Fruit fly (Drosophila melanogaster) whole organism, prepupa: ENCODE measurements around the gene bys.

Experiments
- CG10631 ChIP-seq: fragments of 200-800 bp; sonication (Bioruptor generic); optimal IDR thresholded peaks from 2 replicates; lab custom pipeline; 2016; ENCODE audit warnings: missing biosample characterization, missing genetic modification characterization
- CG11294 ChIP-seq: fragments of 200-800 bp; sonication (Bioruptor generic); IDR thresholded peaks from 2 replicates; pipeline ENCODE4 v1.3.6; 2022; ENCODE audit warnings: missing biosample characterization, missing genetic modification characterization
- CG11762 ChIP-seq: fragments of 200-800 bp; sonication (Bioruptor generic); optimal IDR thresholded peaks from 3 replicates; lab custom pipeline; 2016; ENCODE audit warnings: missing biosample characterization, missing genetic modification characterization; ENCODE audit not compliant: insufficient read depth
- CG11902 ChIP-seq: fragments of 200-800 bp; sonication (Bioruptor generic); optimal IDR thresholded peaks from 3 replicates; lab custom pipeline; 2016; ENCODE audit warnings: missing biosample characterization, missing genetic modification characterization
- CG15336 ChIP-seq: fragments of 200-800 bp; sonication (Bioruptor generic); IDR thresholded peaks from 2 replicates; pipeline ENCODE4 v1.3.6; 2022; ENCODE audit warnings: missing biosample characterization, missing genetic modification characterization
- CG3032 ChIP-seq: fragments of 200-800 bp; optimal IDR thresholded peaks from 2 replicates; lab custom pipeline; 2019; ENCODE audit warnings: missing biosample characterization, mild to moderate bottlenecking, missing genetic modification characterization, moderate library complexity
- CG32006 ChIP-seq: fragments of 200-800 bp; sonication (Bioruptor generic); optimal IDR thresholded peaks from 3 replicates; lab custom pipeline; 2017; ENCODE audit warnings: missing biosample characterization, mild to moderate bottlenecking, missing genetic modification characterization
- CG34406 ChIP-seq: fragments of 200-800 bp; sonication (Bioruptor generic); optimal IDR thresholded peaks from 3 replicates; lab custom pipeline; 2016; ENCODE audit warnings: missing biosample characterization, missing genetic modification characterization
- CG4318 ChIP-seq: fragments of 200-800 bp; sonication (Bioruptor generic); optimal IDR thresholded peaks from 3 replicates; lab custom pipeline; 2017; ENCODE audit warnings: missing biosample characterization, mild to moderate bottlenecking, missing genetic modification characterization
- CG6163 ChIP-seq: fragments of 200-800 bp; sonication (Bioruptor generic); IDR thresholded peaks from 3 replicates; pipeline ENCODE4 v1.3.6; 2022; ENCODE audit warnings: missing biosample characterization, missing genetic modification characterization
- CG6276 ChIP-seq: fragments of 200-800 bp; sonication (Bioruptor generic); optimal IDR thresholded peaks from 2 replicates; lab custom pipeline; 2017; ENCODE audit warnings: missing biosample characterization, mild to moderate bottlenecking, missing genetic modification characterization
- CG6792 ChIP-seq: fragments of 200-800 bp; sonication (Bioruptor generic); optimal IDR thresholded peaks from 3 replicates; lab custom pipeline; 2016; ENCODE audit warnings: missing biosample characterization, missing genetic modification characterization
- CG6808 ChIP-seq: fragments of 200-800 bp; sonication (Bioruptor generic); optimal IDR thresholded peaks from 3 replicates; lab custom pipeline; 2017; ENCODE audit warnings: missing biosample characterization, missing genetic modification characterization, mild to moderate bottlenecking, moderate library complexity, missing genetic modification reagents
- CG6854 ChIP-seq: fragments of 200-800 bp; sonication (Bioruptor generic); optimal IDR thresholded peaks from 2 replicates; lab custom pipeline; 2017; ENCODE audit warnings: missing biosample characterization, mild to moderate bottlenecking, missing genetic modification characterization
- CG8319 ChIP-seq: fragments of 200-800 bp; sonication (Bioruptor generic); optimal IDR thresholded peaks from 3 replicates; lab custom pipeline; 2016; ENCODE audit warnings: missing biosample characterization, missing genetic modification characterization
- CG8632 ChIP-seq: fragments of 200-800 bp; sonication (Bioruptor generic); optimal IDR thresholded peaks from 3 replicates; lab custom pipeline; 2016; ENCODE audit warnings: missing biosample characterization, missing genetic modification characterization
- CG9139 ChIP-seq: fragments of 200-800 bp; sonication (Bioruptor generic); optimal IDR thresholded peaks from 3 replicates; lab custom pipeline; 2017; ENCODE audit warnings: missing biosample characterization, mild to moderate bottlenecking, missing genetic modification characterization
- Eip75B ChIP-seq: fragments of 200-800 bp; sonication (Bioruptor generic); optimal IDR thresholded peaks from 3 replicates; lab custom pipeline; 2016; ENCODE audit warnings: missing biosample characterization, missing genetic modification characterization
- Eip78C ChIP-seq: fragments of 200-800 bp; sonication (Bioruptor generic); peaks from one replicate; lab custom pipeline; 2016; ENCODE audit warnings: missing biosample characterization, missing genetic modification characterization
- Eip93F ChIP-seq: fragments of 200-800 bp; sonication (Bioruptor generic); optimal IDR thresholded peaks from 2 replicates; lab custom pipeline; 2016; ENCODE audit warnings: missing biosample characterization, mild to moderate bottlenecking, missing genetic modification characterization
- Ets21C ChIP-seq: fragments of 200-800 bp; sonication (Bioruptor generic); optimal IDR thresholded peaks from 3 replicates; lab custom pipeline; 2016; ENCODE audit warnings: missing biosample characterization, missing genetic modification characterization
- Gug ChIP-seq: fragments of 200-800 bp; sonication (Bioruptor generic); IDR thresholded peaks from 2 replicates; pipeline ENCODE4 v1.3.6; 2022; ENCODE audit warnings: missing biosample characterization, missing genetic modification characterization
- Hr38 ChIP-seq: sonication (Bioruptor generic); optimal IDR thresholded peaks from 2 replicates; lab custom pipeline; 2016; ENCODE audit warnings: missing biosample characterization, missing genetic modification characterization
- Hr39 ChIP-seq: fragments of 200-800 bp; sonication (Bioruptor generic); optimal IDR thresholded peaks from 2 replicates; lab custom pipeline; 2016; ENCODE audit warnings: missing biosample characterization, missing genetic modification characterization
- Lpt ChIP-seq: fragments of 200-800 bp; sonication (Bioruptor generic); optimal IDR thresholded peaks from 3 replicates; lab custom pipeline; 2016; ENCODE audit warnings: missing biosample characterization, missing genetic modification characterization
- Met ChIP-seq: fragments of 200-800 bp; sonication (Bioruptor generic); optimal IDR thresholded peaks from 3 replicates; lab custom pipeline; 2016; ENCODE audit warnings: missing biosample characterization, missing genetic modification characterization
- Smox ChIP-seq: fragments of 200-800 bp; sonication (Bioruptor generic); optimal IDR thresholded peaks from 3 replicates; lab custom pipeline; 2016; ENCODE audit warnings: missing biosample characterization, missing genetic modification characterization
- Sox14 ChIP-seq: fragments of 200-800 bp; sonication (Bioruptor generic); optimal IDR thresholded peaks from 3 replicates; lab custom pipeline; 2016; ENCODE audit warnings: missing biosample characterization, missing genetic modification characterization
- achi ChIP-seq: fragments of 200-800 bp; sonication (Bioruptor generic); optimal IDR thresholded peaks from 3 replicates; lab custom pipeline; 2016; ENCODE audit warnings: missing biosample characterization, missing genetic modification characterization
- acj6 ChIP-seq: fragments of 200-800 bp; sonication (Bioruptor generic); optimal IDR thresholded peaks from 3 replicates; lab custom pipeline; 2016; ENCODE audit warnings: missing biosample characterization, missing genetic modification characterization
- cyc ChIP-seq: fragments of 200-800 bp; sonication (Bioruptor generic); optimal IDR thresholded peaks from 3 replicates; lab custom pipeline; 2016; ENCODE audit warnings: missing biosample characterization, missing genetic modification characterization
- dac ChIP-seq: fragments of 200-800 bp; sonication (Bioruptor generic); optimal IDR thresholded peaks from 2 replicates; lab custom pipeline; 2017; ENCODE audit warnings: missing biosample characterization, mild to moderate bottlenecking, missing genetic modification characterization
- dsx ChIP-seq: fragments of 200-800 bp; optimal IDR thresholded peaks from 3 replicates; lab custom pipeline; 2019; ENCODE audit warnings: missing biosample characterization, mild to moderate bottlenecking, missing genetic modification characterization, moderate library complexity; ENCODE audit not compliant: poor library complexity, severe bottlenecking
- eg ChIP-seq: fragments of 200-800 bp; sonication (Bioruptor generic); IDR thresholded peaks from 3 replicates; pipeline ENCODE4 v1.3.6; 2022; ENCODE audit warnings: missing biosample characterization, missing genetic modification characterization
- esn ChIP-seq: fragments of 200-800 bp; sonication (Bioruptor generic); optimal IDR thresholded peaks from 2 replicates; lab custom pipeline; 2016; ENCODE audit warnings: missing biosample characterization, mild to moderate bottlenecking, missing genetic modification characterization, moderate library complexity
- fd85E ChIP-seq: fragments of 200-800 bp; sonication (Bioruptor generic); optimal IDR thresholded peaks from 3 replicates; lab custom pipeline; 2016; ENCODE audit warnings: missing biosample characterization, missing genetic modification characterization
- fkh ChIP-seq: fragments of 200-800 bp; sonication (Bioruptor generic); optimal IDR thresholded peaks from 3 replicates; lab custom pipeline; 2017; ENCODE audit warnings: missing biosample characterization, mild to moderate bottlenecking, missing genetic modification characterization, moderate library complexity
- net ChIP-seq: fragments of 200-800 bp; sonication (Bioruptor generic); optimal IDR thresholded peaks from 3 replicates; lab custom pipeline; 2016; ENCODE audit warnings: missing biosample characterization, missing genetic modification characterization
- pdm3 ChIP-seq: fragments of 200-800 bp; sonication (Bioruptor generic); optimal IDR thresholded peaks from 3 replicates; lab custom pipeline; 2016; ENCODE audit warnings: missing biosample characterization, missing genetic modification characterization
- ss ChIP-seq, 2 experiments: fragments of 200-800 bp; sonication (Bioruptor generic); optimal IDR thresholded peaks; 2 replicates in 1 of 2; 3 replicates in 1 of 2; lab custom pipeline; 2017 to 2018; ENCODE audit warnings: mild to moderate bottlenecking in 2 of 2, missing biosample characterization in 2 of 2, missing genetic modification characterization in 2 of 2, moderate library complexity in 1 of 2
- svp ChIP-seq: fragments of 200-800 bp; sonication (Bioruptor generic); peaks from one replicate; lab custom pipeline; 2016; ENCODE audit warnings: missing biosample characterization, missing genetic modification characterization
- vri ChIP-seq: fragments of 200-800 bp; sonication (Bioruptor generic); optimal IDR thresholded peaks from 3 replicates; lab custom pipeline; 2016; ENCODE audit warnings: missing biosample characterization, mild to moderate bottlenecking, missing genetic modification characterization

Gene bys

DNA sequence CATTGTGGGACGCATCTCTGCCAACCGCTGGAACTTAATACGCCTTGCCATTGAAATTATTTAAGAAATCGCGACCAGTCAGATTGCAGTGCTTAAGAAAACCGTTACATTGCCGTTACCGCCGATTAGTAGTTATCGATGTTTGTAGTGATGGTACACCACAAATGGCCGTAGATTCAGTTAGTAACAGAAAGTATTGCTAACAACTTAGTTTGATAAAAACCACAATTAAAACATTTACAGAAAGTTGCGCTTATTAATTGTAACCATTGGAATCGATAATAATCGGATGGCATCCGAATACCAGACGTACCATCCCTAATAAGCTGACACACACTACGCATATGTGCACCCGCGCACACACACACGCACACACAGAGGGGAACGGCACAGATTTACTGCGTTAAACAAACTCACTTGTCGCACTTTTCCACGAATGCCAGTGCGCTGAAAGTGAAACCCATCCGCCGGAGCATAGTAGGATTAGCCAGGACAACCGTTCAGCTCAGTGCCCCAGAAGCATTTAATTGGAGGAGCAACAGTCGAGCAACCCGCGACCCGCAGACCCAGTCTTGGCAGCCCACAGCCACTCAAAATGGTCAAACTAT lies 18.5 kb downstream of the bys start, which contains the start of the genes hdm and Ykt6 (continued):
- TF ChIP-seq ss (GFP tag; optimal IDR thresholded peaks at IDR 0.05; lab: Kevin White, UChicago) (no peak), net (GFP tag; lab: Kevin White, UChicago) (peak; percentile 55), CG15336 (GFP tag; lab: Robert Waterston, UW) (peak; percentile 52; the same call in 1 of the 2 replicates), Hr39 (GFP tag; lab: Kevin White, UChicago) (no peak), Met (GFP tag; lab: Kevin White, UChicago) (no peak), Eip75B (GFP tag; lab: Kevin White, UChicago) (no peak), CG9139 (GFP tag; lab: Kevin White, UChicago) (no peak), achi (GFP tag; lab: Kevin White, UChicago) (peak; percentile 74), CG4318 (GFP tag; lab: Kevin White, UChicago) (no peak)

DNA sequence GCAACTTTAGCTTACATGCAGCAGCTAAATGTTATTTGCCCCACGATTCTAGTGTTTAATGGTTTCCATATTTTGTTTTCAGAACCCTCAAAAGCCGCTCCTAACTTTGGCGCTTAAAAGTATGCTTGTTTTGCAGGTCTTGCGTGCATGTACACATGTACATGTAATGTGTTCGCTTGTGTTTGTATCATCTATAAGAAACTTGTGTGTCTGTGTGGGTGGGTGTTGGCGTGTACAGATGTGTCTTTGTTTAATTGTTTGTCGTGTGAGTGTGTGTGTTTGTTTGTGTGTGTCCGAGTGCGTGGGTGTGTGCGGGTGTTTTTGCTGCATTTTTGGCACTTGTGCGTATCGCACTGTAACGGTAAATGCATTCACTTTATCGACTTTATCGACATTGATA lies 21.4 kb downstream of the bys start:
- TF ChIP-seq Hr38 (GFP tag; lab: Kevin White, UChicago): no peak
- no peak for TF ChIP-seq Hr39 (GFP tag; lab: Kevin White, UChicago)
- no peak for TF ChIP-seq Smox (GFP tag; lab: Kevin White, UChicago)
- no peak for TF ChIP-seq pdm3 (GFP tag; lab: Kevin White, UChicago)
- TF ChIP-seq CG9139 (GFP tag; lab: Kevin White, UChicago): no peak
- no peak for TF ChIP-seq CG4318 (GFP tag; lab: Kevin White, UChicago)
- TF ChIP-seq Sox14 (GFP tag; lab: Kevin White, UChicago): peak; percentile 30
- no peak for TF ChIP-seq cyc (GFP tag; lab: Kevin White, UChicago)
- TF ChIP-seq dac (GFP tag; lab: Kevin White, UChicago): no peak
- no peak for TF ChIP-seq Gug (GFP tag; lab: Robert Waterston, UW)
- peak; percentile 10 for TF ChIP-seq dsx (GFP tag; lab: Kevin White, UChicago)
- TF ChIP-seq, all 60 proteins: peak for 2

DNA sequence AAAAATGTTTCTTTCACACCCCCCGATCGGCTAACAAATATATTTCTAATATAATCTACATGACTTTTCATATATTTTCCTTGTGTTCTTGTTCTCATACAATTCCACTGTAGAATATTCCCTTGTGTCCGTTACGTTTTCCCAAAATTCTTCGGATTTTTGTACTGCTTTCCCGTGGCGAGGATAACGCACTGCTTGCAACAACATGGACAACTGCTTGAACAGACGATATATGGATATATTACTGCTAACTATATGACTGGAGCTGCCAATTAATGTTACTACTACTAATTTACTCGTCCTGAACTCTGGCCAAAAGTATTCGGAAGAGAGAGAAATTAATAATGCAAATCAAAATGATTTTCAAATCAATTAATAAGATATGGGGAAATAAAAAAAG lies 23.2 kb downstream of the bys start:
- TF ChIP-seq svp (peak; percentile 32), CG11294 (GFP tag; lab: Robert Waterston, UW) (no peak), CG6792 (GFP tag; lab: Kevin White, UChicago) (no peak)

DNA sequence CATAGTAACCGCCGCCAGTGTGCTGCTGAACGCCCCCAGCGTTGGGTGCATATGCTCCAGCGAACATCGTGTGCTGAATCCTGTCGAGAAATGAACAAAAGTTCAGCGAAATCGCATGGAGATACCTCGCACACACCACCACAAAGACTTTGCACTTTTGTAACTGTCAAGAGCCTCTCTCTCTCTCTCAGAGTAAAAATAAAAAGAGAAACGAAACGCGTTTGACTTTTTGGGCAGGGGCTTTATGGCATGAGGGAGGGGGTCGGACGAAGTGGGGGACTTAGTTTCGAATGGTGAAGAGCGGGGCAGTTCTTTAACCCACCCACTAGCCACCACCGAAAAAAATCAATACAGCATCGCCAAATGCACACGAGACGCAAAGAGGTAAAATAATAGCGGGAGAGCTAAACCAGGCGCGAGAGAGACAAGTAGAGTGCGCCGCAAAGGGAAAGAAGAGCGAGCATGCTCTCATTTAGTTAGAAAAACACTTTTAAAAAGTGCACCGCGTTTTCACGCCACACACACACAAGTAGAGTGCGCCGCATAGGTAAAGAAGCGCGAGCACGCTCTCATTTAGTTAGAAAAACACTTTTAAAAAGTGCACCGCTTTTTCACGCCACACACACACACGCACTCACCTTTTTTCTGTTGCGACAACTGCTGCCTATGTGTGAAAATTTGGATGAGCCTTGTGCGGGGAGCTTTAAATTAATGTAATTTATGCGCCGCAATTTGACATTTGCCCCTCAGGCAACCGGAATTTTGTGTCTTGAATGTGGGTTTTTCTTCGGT lies 28.8 kb downstream of the bys start:
- no peak for TF ChIP-seq esn (GFP tag; lab: Kevin White, UChicago)
- no peak for TF ChIP-seq Met (GFP tag; lab: Kevin White, UChicago)
- no peak for TF ChIP-seq CG34406 (GFP tag; lab: Kevin White, UChicago)
- TF ChIP-seq ss (GFP tag; optimal IDR thresholded peaks at IDR 0.05; lab: Kevin White, UChicago): peak; percentile 23 to 62
- TF ChIP-seq Smox (GFP tag; lab: Kevin White, UChicago): no peak
- peak; percentile 47; the same call in 1 of the 3 replicates for TF ChIP-seq eg (GFP tag; lab: Robert Waterston, UW)
- peak; percentile 70 for TF ChIP-seq svp
- no peak for TF ChIP-seq CG6792 (GFP tag; lab: Kevin White, UChicago)
- no peak for TF ChIP-seq acj6 (GFP tag; lab: Kevin White, UChicago)
- TF ChIP-seq CG8632 (GFP tag; lab: Kevin White, UChicago): no peak
- no peak for TF ChIP-seq pdm3 (GFP tag; lab: Kevin White, UChicago)
- no peak for TF ChIP-seq fd85E (GFP tag; lab: Kevin White, UChicago)
- no peak for TF ChIP-seq CG10631
- TF ChIP-seq vri (GFP tag; lab: Kevin White, UChicago): no peak
- TF ChIP-seq Eip75B (GFP tag; lab: Kevin White, UChicago): no peak
- TF ChIP-seq fkh (GFP tag; lab: Kevin White, UChicago): no peak
- TF ChIP-seq CG6808 (GFP tag; lab: Kevin White, UChicago): peak; percentile 45
- TF ChIP-seq Lpt (GFP tag; lab: Kevin White, UChicago): no peak
- TF ChIP-seq Eip78C (GFP tag; lab: Kevin White, UChicago): peak; percentile 67
- TF ChIP-seq CG15336 (GFP tag; lab: Robert Waterston, UW): peak; percentile 27; the same call in 1 of the 2 replicates
- no peak for TF ChIP-seq CG3032
- no peak for TF ChIP-seq CG8319 (GFP tag; lab: Kevin White, UChicago)
- no peak for TF ChIP-seq Eip93F (GFP tag; lab: Kevin White, UChicago)
- TF ChIP-seq CG6276 (GFP tag; lab: Kevin White, UChicago): peak; percentile 38
- no peak for TF ChIP-seq CG6163
- TF ChIP-seq Ets21C (GFP tag; lab: Kevin White, UChicago): no peak
- peak; percentile 14 for TF ChIP-seq dsx (GFP tag; lab: Kevin White, UChicago)
- TF ChIP-seq CG32006 (GFP tag; lab: Kevin White, UChicago): no peak
- no peak for TF ChIP-seq CG11902 (GFP tag; lab: Kevin White, UChicago)
- TF ChIP-seq CG6854 (GFP tag; lab: Kevin White, UChicago): peak; percentile 61
- no peak for TF ChIP-seq CG11762 (GFP tag; lab: Kevin White, UChicago)
